Worm (Caenorhabditis elegans) whole organism, early embryonic: ENCODE measurements around the gene sqv-8.

Experiments
- B0310.2 ChIP-seq: sonication (generic microtip); optimal IDR thresholded peaks from 2 replicates; lab custom pipeline; 2016; ENCODE audit warnings: mild to moderate bottlenecking, missing genetic modification characterization, missing compliant biosample characterization
- F13C5.2 ChIP-seq: sonication (generic microtip); optimal IDR thresholded peaks from 2 replicates; lab custom pipeline; 2017; ENCODE audit warnings: mild to moderate bottlenecking, missing genetic modification characterization, inconsistent platforms, missing compliant biosample characterization
- aly-1 ChIP-seq: sonication (generic microtip); optimal IDR thresholded peaks from 2 replicates; lab custom pipeline; 2016; ENCODE audit warnings: missing genetic modification characterization, missing compliant biosample characterization
- ama-1 ChIP-seq: fragments of 150-350 bp; optimal IDR thresholded peaks from 2 replicates; lab custom pipeline; 2014
- ceh-13 ChIP-seq: fragments of 200-800 bp; sonication (Bioruptor generic); optimal IDR thresholded peaks from 2 replicates; lab custom pipeline; 2018; ENCODE audit warnings: mild to moderate bottlenecking, missing genetic modification characterization, missing compliant biosample characterization
- ceh-36 ChIP-seq: sonication (generic microtip); optimal IDR thresholded peaks from 2 replicates; lab custom pipeline; 2016; ENCODE audit warnings: missing genetic modification characterization, inconsistent platforms, missing compliant biosample characterization
- ets-7 ChIP-seq: sonication (generic microtip); optimal IDR thresholded peaks from 2 replicates; lab custom pipeline; 2016; ENCODE audit warnings: missing genotype, missing genetic modification characterization, missing compliant biosample characterization
- flt-1 ChIP-seq: fragments of 200-800 bp; sonication (Bioruptor generic); IDR thresholded peaks from 2 replicates; pipeline ENCODE4 v1.3.6; 2022; ENCODE audit warnings: missing genetic modification characterization, missing compliant biosample characterization
- hmbx-1 ChIP-seq: sonication (generic microtip); optimal IDR thresholded peaks from 2 replicates; lab custom pipeline; 2016; ENCODE audit warnings: mild to moderate bottlenecking, missing genetic modification characterization, missing compliant biosample characterization
- hmg-4 ChIP-seq: fragments of 200-800 bp; sonication (Bioruptor generic); optimal IDR thresholded peaks from 2 replicates; lab custom pipeline; 2018; ENCODE audit warnings: mild to moderate bottlenecking, missing genetic modification characterization, missing compliant biosample characterization
- hnd-1 ChIP-seq: sonication (generic microtip); optimal IDR thresholded peaks from 2 replicates; lab custom pipeline; 2016; ENCODE audit warnings: missing genetic modification characterization, missing compliant biosample characterization
- pes-1 ChIP-seq: fragments of 200-800 bp; sonication (Bioruptor generic); IDR thresholded peaks from 2 replicates; pipeline ENCODE4 v1.3.6; 2022; ENCODE audit warnings: missing genetic modification reagents, missing genetic modification characterization, missing compliant biosample characterization
- scrt-1 ChIP-seq: fragments of 200-800 bp; sonication (Bioruptor generic); IDR thresholded peaks from 2 replicates; pipeline ENCODE4 v1.3.6; 2022; ENCODE audit warnings: missing genetic modification characterization, missing compliant biosample characterization
- sea-1 ChIP-seq: fragments of 200-800 bp; sonication (Bioruptor generic); conservative IDR thresholded peaks from 2 replicates; pipeline ENCODE4 v1.3.6; 2022; ENCODE audit warnings: missing genetic modification characterization, missing compliant biosample characterization
- tbx-11 ChIP-seq: fragments of 200-800 bp; sonication (Bioruptor generic); IDR thresholded peaks from 2 replicates; pipeline ENCODE4 v1.3.6; 2022; ENCODE audit warnings: missing genetic modification characterization, missing compliant biosample characterization
- tbx-37 ChIP-seq: fragments of 200-800 bp; sonication (Bioruptor generic); conservative IDR thresholded peaks from 2 replicates; pipeline ENCODE4 v1.3.6; 2022; ENCODE audit warnings: missing genetic modification reagents, missing genetic modification characterization, missing compliant biosample characterization
- tra-4 ChIP-seq: sonication (generic microtip); optimal IDR thresholded peaks from 2 replicates; lab custom pipeline; 2017; ENCODE audit warnings: missing genetic modification characterization, missing compliant biosample characterization

Gene sqv-8

DNA sequence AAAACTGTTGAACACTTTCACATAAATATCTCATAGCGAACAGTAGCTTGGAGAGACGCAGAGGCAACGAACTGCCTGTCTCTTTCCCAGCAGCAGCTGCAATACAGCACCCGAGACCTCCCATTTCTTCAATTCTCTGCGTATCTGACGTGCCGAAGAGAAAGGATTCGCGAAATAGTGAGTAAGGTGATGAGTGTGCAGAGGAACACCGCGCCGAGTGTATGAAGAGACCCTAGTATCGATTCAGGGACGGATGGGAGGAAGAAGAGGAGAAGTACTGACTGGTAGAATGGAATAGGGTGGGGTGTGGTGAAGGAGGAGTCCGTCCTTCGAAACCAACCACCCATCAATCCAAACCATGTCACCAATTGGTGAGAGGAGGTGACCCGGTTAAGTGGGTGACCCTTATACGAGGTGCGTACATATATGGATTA, 639 bp upstream of the sqv-8 start:
- no peak for TF ChIP-seq aly-1
- no peak for TF ChIP-seq ceh-36 (tag; lab: Kevin White, UChicago)
- TF ChIP-seq pes-1 (GFP tag; lab: Robert Waterston, UW): no peak
- no peak for TF ChIP-seq B0310.2 (tag; lab: Kevin White, UChicago)
- TF ChIP-seq hmg-4 (GFP tag; lab: Kevin White, UChicago): peak; percentile 77
- TF ChIP-seq ama-1 (lab: Kevin White, UChicago): no peak
- no peak for TF ChIP-seq tbx-11
- 0 out of 2 replicates have a peak, but pooled peaks have one; percentile 33 for TF ChIP-seq sea-1 (GFP tag; lab: Robert Waterston, UW)
- peak; percentile 42 for TF ChIP-seq F13C5.2 (tag; lab: Kevin White, UChicago)
- TF ChIP-seq ets-7: peak; percentile 7
- no peak for TF ChIP-seq tbx-37 (GFP tag; lab: Robert Waterston, UW)
- TF ChIP-seq tra-4 (tag; lab: Kevin White, UChicago): no peak
- no peak for TF ChIP-seq hnd-1 (tag; lab: Kevin White, UChicago)
- no peak for TF ChIP-seq scrt-1
- no peak for TF ChIP-seq hmbx-1 (tag; lab: Kevin White, UChicago)
- no peak for TF ChIP-seq flt-1 (GFP tag; lab: Robert Waterston, UW)
- peak; percentile 4 for TF ChIP-seq ceh-13 (GFP tag; lab: Kevin White, UChicago)

DNA sequence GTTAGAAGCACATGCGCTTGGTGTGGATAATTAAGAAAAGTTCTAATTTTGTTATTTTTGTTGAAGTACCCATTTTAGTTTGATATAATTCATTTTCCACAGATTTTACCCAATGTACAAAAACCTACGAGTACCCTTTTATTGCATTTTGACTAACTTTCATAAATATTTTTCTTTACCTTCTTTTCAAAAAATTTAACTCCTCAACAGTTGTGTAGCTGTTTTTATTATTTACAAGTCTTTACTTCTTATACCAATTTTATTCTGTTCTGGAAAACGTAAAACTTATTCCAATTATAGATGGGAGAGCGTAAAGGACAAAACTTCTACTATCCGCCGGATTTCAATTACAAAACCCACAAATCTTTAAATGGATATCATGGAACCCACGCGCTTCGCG, 2.4 kb downstream of the sqv-8 start, which contains the start of gene ZK1307.9:
TSS of gene ZK1307.9 (plus strand) at position 301 of the 400 bp plus-strand sequence.
- TF ChIP-seq aly-1 (no peak), tra-4 (tag; lab: Kevin White, UChicago) (no peak), B0310.2 (tag; lab: Kevin White, UChicago) (no peak), hmg-4 (GFP tag; lab: Kevin White, UChicago) (no peak), ceh-36 (tag; lab: Kevin White, UChicago) (no peak), hmbx-1 (tag; lab: Kevin White, UChicago) (no peak), sea-1 (GFP tag; lab: Robert Waterston, UW) (no peak), ceh-13 (GFP tag; lab: Kevin White, UChicago) (no peak), tbx-37 (GFP tag; lab: Robert Waterston, UW) (no peak), tbx-11 (no peak), hnd-1 (tag; lab: Kevin White, UChicago) (no peak), ama-1 (lab: Kevin White, UChicago) (no peak), flt-1 (GFP tag; lab: Robert Waterston, UW) (no peak), ets-7 (no peak), scrt-1 (no peak)

DNA sequence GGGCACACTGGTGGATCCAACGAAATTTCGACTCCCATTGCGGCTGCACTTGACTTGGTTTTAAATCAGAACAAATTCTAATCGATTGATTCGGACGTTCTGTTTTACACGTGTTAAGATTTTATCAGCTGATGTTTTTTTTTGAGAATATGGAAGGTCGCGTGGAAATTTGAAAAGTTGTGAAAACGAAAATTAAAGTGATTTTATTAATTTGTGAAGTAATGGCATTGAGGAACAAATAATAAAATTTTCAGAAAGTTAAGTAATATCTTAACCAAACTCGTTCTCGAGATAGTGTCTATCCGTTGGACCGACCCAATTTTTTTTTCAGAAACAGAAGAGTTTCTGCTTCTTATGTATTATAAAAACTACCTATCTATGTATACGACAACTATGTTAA, 4.9 kb downstream of the sqv-8 start, which contains the start of gene ZK1307.4:
TSS of gene ZK1307.4 (minus strand) at position 101 of the 400 bp plus-strand sequence.
- TF ChIP-seq ets-7: no peak
- no peak for TF ChIP-seq scrt-1
- no peak for TF ChIP-seq tbx-11
- no peak for TF ChIP-seq tra-4 (tag; lab: Kevin White, UChicago)
- TF ChIP-seq hmbx-1 (tag; lab: Kevin White, UChicago): no peak
- TF ChIP-seq aly-1: no peak
- no peak for TF ChIP-seq tbx-37 (GFP tag; lab: Robert Waterston, UW)
- TF ChIP-seq flt-1 (GFP tag; lab: Robert Waterston, UW): no peak
- no peak for TF ChIP-seq ama-1 (lab: Kevin White, UChicago)
- no peak for TF ChIP-seq ceh-36 (tag; lab: Kevin White, UChicago)
- no peak for TF ChIP-seq F13C5.2 (tag; lab: Kevin White, UChicago)
- no peak for TF ChIP-seq ceh-13 (GFP tag; lab: Kevin White, UChicago)
- no peak for TF ChIP-seq B0310.2 (tag; lab: Kevin White, UChicago)
- TF ChIP-seq sea-1 (GFP tag; lab: Robert Waterston, UW): no peak
- TF ChIP-seq pes-1 (GFP tag; lab: Robert Waterston, UW): no peak
- no peak for TF ChIP-seq hnd-1 (tag; lab: Kevin White, UChicago)
- TF ChIP-seq hmg-4 (GFP tag; lab: Kevin White, UChicago): no peak

DNA sequence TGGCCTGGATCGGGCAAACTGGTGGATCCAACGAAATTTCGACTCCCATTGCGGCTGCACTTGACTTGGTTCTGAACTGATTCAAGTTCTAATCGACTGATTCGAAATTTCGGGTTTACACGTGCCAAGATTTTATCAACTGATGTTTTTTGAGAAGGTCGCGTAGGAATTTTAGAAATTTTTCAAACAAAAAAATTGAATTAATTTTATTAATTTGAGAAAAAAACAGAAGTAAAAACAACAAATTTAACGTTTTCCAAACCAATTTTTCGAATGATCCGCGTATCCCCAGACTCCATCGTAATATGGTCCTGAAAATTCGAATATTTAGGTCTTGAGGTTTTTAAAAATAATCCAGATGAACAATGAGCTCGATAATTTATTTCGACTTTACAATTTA, 6.1 kb downstream of the sqv-8 start, which contains the start of gene ZK1307.3:
TSS of gene ZK1307.3 (minus strand) at position 101 of the 400 bp plus-strand sequence.
- no peak for TF ChIP-seq ceh-13 (GFP tag; lab: Kevin White, UChicago)
- no peak for TF ChIP-seq hmg-4 (GFP tag; lab: Kevin White, UChicago)
- no peak for TF ChIP-seq ets-7
- no peak for TF ChIP-seq scrt-1
- no peak for TF ChIP-seq tbx-37 (GFP tag; lab: Robert Waterston, UW)
- TF ChIP-seq sea-1 (GFP tag; lab: Robert Waterston, UW): no peak
- no peak for TF ChIP-seq hnd-1 (tag; lab: Kevin White, UChicago)
- TF ChIP-seq aly-1: no peak

DNA sequence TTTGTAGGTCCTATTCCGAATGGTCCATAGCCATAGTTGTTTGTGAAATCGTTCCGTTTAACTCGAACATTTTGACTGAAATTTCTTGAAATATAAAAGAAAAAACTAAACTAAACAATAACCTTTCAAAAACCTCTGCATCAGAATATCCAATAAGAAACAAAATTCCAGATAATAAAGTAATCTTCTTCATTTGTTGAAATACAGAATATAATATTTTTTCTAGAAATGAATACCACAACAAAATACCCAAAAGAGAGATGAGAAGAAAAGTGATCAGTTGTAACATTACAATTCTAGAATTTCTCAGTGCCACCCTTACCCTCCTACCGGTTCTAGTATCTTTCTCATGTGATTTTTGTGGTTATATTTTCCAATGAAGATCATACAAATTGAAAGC, 6.9 kb downstream of the sqv-8 start, which contains the start of gene ZK1307.2:
TSS of gene ZK1307.2 (minus strand) at position 274 of the 400 bp plus-strand sequence.
- no peak for TF ChIP-seq aly-1
- no peak for TF ChIP-seq F13C5.2 (tag; lab: Kevin White, UChicago)
- no peak for TF ChIP-seq tbx-11
- no peak for TF ChIP-seq scrt-1
- no peak for TF ChIP-seq tbx-37 (GFP tag; lab: Robert Waterston, UW)
- no peak for TF ChIP-seq ets-7
- TF ChIP-seq B0310.2 (tag; lab: Kevin White, UChicago): no peak
- TF ChIP-seq hmbx-1 (tag; lab: Kevin White, UChicago): no peak
- TF ChIP-seq ceh-13 (GFP tag; lab: Kevin White, UChicago): no peak
- no peak for TF ChIP-seq tra-4 (tag; lab: Kevin White, UChicago)

DNA sequence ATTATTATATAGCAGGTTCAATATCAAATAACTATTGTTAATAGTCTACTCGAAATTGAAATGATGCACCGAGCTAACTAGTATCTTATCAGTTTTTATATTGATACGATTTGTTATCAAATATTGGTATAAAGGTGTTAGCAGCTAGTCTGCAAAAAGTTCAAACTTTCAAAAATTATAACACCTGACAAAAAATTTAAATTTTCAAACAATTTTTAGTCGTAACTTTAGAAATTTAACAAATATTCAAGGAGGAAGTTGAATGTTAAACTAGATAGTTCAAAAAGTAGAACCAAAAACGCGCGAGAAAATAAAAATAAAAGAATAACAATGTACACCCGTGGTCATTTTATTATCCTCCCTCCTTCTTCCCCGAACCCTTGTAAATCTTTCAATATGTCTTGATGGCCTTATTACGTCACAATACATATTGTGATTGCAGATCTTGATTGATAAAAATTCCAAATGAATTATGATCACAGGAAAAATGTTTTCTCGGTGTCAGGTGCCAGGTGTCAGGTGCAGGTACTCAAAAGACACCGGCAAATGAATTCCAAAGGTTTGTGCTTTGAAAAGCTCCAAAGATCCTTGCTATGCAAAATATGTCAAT, 8.9 kb downstream of the sqv-8 start, which contains the start of gene ZK1307.1:
TSS of gene ZK1307.1 (minus strand) at position 51 of the 610 bp plus-strand sequence.
- TF ChIP-seq hnd-1 (tag; lab: Kevin White, UChicago): no peak
- TF ChIP-seq ceh-36 (tag; lab: Kevin White, UChicago): no peak

DNA sequence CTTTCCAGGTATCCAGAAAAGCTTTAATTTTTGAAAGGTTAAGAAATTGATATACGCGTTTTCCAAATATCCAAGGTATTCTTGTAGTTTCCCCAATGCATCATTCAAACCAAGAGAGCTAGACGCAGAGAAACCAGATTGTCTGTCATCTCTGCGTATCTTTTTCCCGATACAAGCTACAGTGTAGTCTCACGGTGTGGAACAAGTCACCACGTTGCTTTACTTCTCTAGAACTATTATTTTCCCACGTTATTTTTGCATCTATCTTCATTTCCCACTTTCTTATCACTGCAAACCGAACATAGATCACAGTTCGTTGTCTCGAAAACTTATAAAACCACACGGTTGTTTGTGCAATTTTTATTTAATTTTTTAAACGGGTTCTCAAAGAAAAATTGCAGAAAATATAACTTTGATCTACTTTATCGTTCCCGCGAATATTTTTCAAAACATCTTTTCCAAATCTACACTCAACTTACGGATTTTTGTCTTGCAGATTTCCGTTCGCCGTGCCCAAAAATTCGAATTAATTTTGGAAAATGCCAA, 9.5 kb downstream of the sqv-8 start, which contains the start of gene gstk-1:
TSS of gene gstk-1 (plus strand) at position 496 of the 546 bp plus-strand sequence.
- TF ChIP-seq ceh-13 (GFP tag; lab: Kevin White, UChicago) (no peak), pes-1 (GFP tag; lab: Robert Waterston, UW) (no peak), hnd-1 (tag; lab: Kevin White, UChicago) (no peak), tra-4 (tag; lab: Kevin White, UChicago) (no peak), ets-7 (no peak)
